Worm (Caenorhabditis elegans): Measurements from ENCODE around the gene jmjd-4.

- TF ChIP-seq him-1 (tag; optimal IDR thresholded peaks at IDR 0.05) (no peak), W03F9.2 (tag; optimal IDR thresholded peaks at IDR 0.05) (no peak)
These were observed 1.3 kb downstream of the jmjd-4 start, which contains the start of gene T07C4.12 for ce11 chrIII:10332560-10332959.
